Worm (Caenorhabditis elegans) whole organism, L1 larva: ENCODE results near the gene gst-38.

Experiments
- C04F5.9 ChIP-seq: sonication (generic microtip); optimal IDR thresholded peaks from 2 replicates; lab custom pipeline; 2016; ENCODE audit warnings: missing genetic modification characterization, missing compliant biosample characterization
- aly-2 ChIP-seq: fragments of 150-350 bp; optimal IDR thresholded peaks from 2 replicates; lab custom pipeline; 2014; ENCODE audit warnings: missing biosample characterization, missing genetic modification characterization
- ama-1 ChIP-seq: fragments of 150-350 bp; optimal IDR thresholded peaks from 2 replicates; lab custom pipeline; 2014
- dpl-1 ChIP-seq, 3 experiments: fragments of 150-350 bp in 2 of 3; sonication (generic microtip) in 1 of 3; optimal IDR thresholded peaks; 2 replicates each; lab custom pipeline; 2014 to 2017; ENCODE audit warnings: missing biosample characterization in 3 of 3, missing genetic modification characterization in 3 of 3, missing genetic modification reagents in 3 of 3
- fos-1 ChIP-seq: fragments of 150-350 bp; optimal IDR thresholded peaks from 2 replicates; lab custom pipeline; 2014; ENCODE audit warnings: missing biosample characterization, missing genetic modification characterization
- hlh-4 ChIP-seq: sonication (generic microtip); optimal IDR thresholded peaks from 2 replicates; lab custom pipeline; 2016; ENCODE audit warnings: mild to moderate bottlenecking, missing genetic modification characterization, missing compliant biosample characterization
- nhr-12 ChIP-seq: sonication (generic microtip); optimal IDR thresholded peaks from 2 replicates; lab custom pipeline; 2017; ENCODE audit warnings: missing biosample characterization, missing genetic modification characterization
- nhr-237 ChIP-seq: fragments of 150-350 bp; optimal IDR thresholded peaks from 2 replicates; lab custom pipeline; 2014; ENCODE audit warnings: missing biosample characterization, missing genetic modification characterization
- nhr-77 ChIP-seq: fragments of 150-350 bp; optimal IDR thresholded peaks from 2 replicates; lab custom pipeline; 2014; ENCODE audit warnings: missing biosample characterization, missing genetic modification characterization
- skn-1 ChIP-seq: fragments of 150-350 bp; optimal IDR thresholded peaks from 2 replicates; lab custom pipeline; 2014; ENCODE audit warnings: missing biosample characterization, missing genetic modification characterization
- snpc-4 ChIP-seq: fragments of 150-350 bp; optimal IDR thresholded peaks from 2 replicates; lab custom pipeline; 2014; ENCODE audit warnings: missing biosample characterization, missing genetic modification characterization
- unc-130 ChIP-seq: fragments of 150-350 bp; optimal IDR thresholded peaks from 2 replicates; lab custom pipeline; 2017; ENCODE audit warnings: missing biosample characterization, missing genetic modification characterization, inconsistent platforms

ce11 chrV:15870356-15870755 lies 45.5 kb downstream of the gst-38 start, which contains the start of gene str-57:
- TF ChIP-seq nhr-12 (tag; lab: Kevin White, UChicago), result no peak
- TF ChIP-seq skn-1 (tag; lab: Kevin White, UChicago), result no peak
- TF ChIP-seq dpl-1 (GFP tag; optimal IDR thresholded peaks at IDR 0.05; lab: Kevin White, UChicago), result no peak
- no peak for TF ChIP-seq hlh-4
- no peak for TF ChIP-seq C04F5.9 (tag; lab: Kevin White, UChicago)
- no peak for TF ChIP-seq ama-1 (lab: Kevin White, UChicago)
- TF ChIP-seq snpc-4 (tag; lab: Kevin White, UChicago), result no peak
- no peak for TF ChIP-seq unc-130 (tag; lab: Kevin White, UChicago)
- no peak for TF ChIP-seq nhr-237 (tag; lab: Kevin White, UChicago)
- TF ChIP-seq nhr-77 (tag; lab: Kevin White, UChicago), result no peak
- TF ChIP-seq fos-1 (tag; lab: Kevin White, UChicago), result no peak
- no peak for TF ChIP-seq aly-2
